Worm (Caenorhabditis elegans) whole organism, L2 larva: Measurements from ENCODE around the gene C07D10.6.

Experiments used
- C34F6.9 ChIP-seq: fragments of 150-350 bp; optimal IDR thresholded peaks from 2 replicates; lab custom pipeline; 2014; ENCODE audit warnings: missing biosample characterization, missing genetic modification characterization
- R02D3.7 ChIP-seq: fragments of 150-350 bp; optimal IDR thresholded peaks from 2 replicates; lab custom pipeline; 2014; ENCODE audit warnings: missing biosample characterization, missing genetic modification characterization
- ZK546.5 ChIP-seq: sonication (generic microtip); optimal IDR thresholded peaks from 2 replicates; lab custom pipeline; 2017; ENCODE audit warnings: missing biosample characterization, missing genetic modification characterization
- alr-1 ChIP-seq: fragments of 150-350 bp; optimal IDR thresholded peaks from 2 replicates; lab custom pipeline; 2014; ENCODE audit warnings: missing biosample characterization, missing genetic modification characterization
- aly-2 ChIP-seq: fragments of 150-350 bp; optimal IDR thresholded peaks from 2 replicates; lab custom pipeline; 2014; ENCODE audit warnings: missing biosample characterization, missing genetic modification characterization
- ama-1 ChIP-seq: fragments of 150-350 bp; optimal IDR thresholded peaks from 2 replicates; lab custom pipeline; 2018; ENCODE audit warnings: inconsistent platforms
- blmp-1 ChIP-seq: sonication (generic microtip); optimal IDR thresholded peaks from 2 replicates; lab custom pipeline; 2017; ENCODE audit warnings: missing genetic modification characterization, mild to moderate bottlenecking, missing compliant biosample characterization, antibody characterized with exemption, moderate library complexity; ENCODE audit not compliant: insufficient read depth
- ceh-16 ChIP-seq: fragments of 150-350 bp; optimal IDR thresholded peaks from 2 replicates; lab custom pipeline; 2014; ENCODE audit warnings: missing biosample characterization, missing genetic modification characterization
- ceh-82 ChIP-seq: fragments of 150-350 bp; optimal IDR thresholded peaks from 2 replicates; lab custom pipeline; 2014; ENCODE audit warnings: missing biosample characterization, missing genetic modification characterization
- crh-2 ChIP-seq: sonication (generic microtip); optimal IDR thresholded peaks from 2 replicates; lab custom pipeline; 2017; ENCODE audit warnings: missing biosample characterization, missing genetic modification characterization
- dmd-4 ChIP-seq: sonication (generic microtip); optimal IDR thresholded peaks from 2 replicates; lab custom pipeline; 2017; ENCODE audit warnings: missing biosample characterization, missing genetic modification characterization
- egl-27 ChIP-seq: sonication (generic microtip); optimal IDR thresholded peaks from 3 replicates; lab custom pipeline; 2017; ENCODE audit warnings: missing biosample characterization, missing genetic modification reagents, missing genetic modification characterization
- elt-1 ChIP-seq: fragments of 150-350 bp; optimal IDR thresholded peaks from 2 replicates; lab custom pipeline; 2014; ENCODE audit warnings: missing biosample characterization, missing genetic modification characterization
- fos-1 ChIP-seq: fragments of 150-350 bp; optimal IDR thresholded peaks from 2 replicates; lab custom pipeline; 2014; ENCODE audit warnings: missing biosample characterization, missing genetic modification characterization
- gmeb-1 ChIP-seq: fragments of 150-350 bp; optimal IDR thresholded peaks from 2 replicates; lab custom pipeline; 2014; ENCODE audit warnings: missing biosample characterization, missing genetic modification characterization
- lin-11 ChIP-seq: fragments of 150-350 bp; sonication (generic microtip); optimal IDR thresholded peaks from 2 replicates; lab custom pipeline; 2014; ENCODE audit warnings: missing biosample characterization, missing genetic modification characterization, inconsistent platforms, mixed read lengths
- lin-39 ChIP-seq: fragments of 150-350 bp; optimal IDR thresholded peaks from 2 replicates; lab custom pipeline; 2014; ENCODE audit warnings: missing biosample characterization, missing genetic modification reagents, missing genetic modification characterization
- lsy-2 ChIP-seq, 2 experiments: fragments of 150-350 bp in 1 of 2; sonication (generic microtip) in 1 of 2; optimal IDR thresholded peaks; 2 replicates each; lab custom pipeline; 2014 to 2017; ENCODE audit warnings: missing biosample characterization in 2 of 2, missing genetic modification characterization in 2 of 2
- mab-5 ChIP-seq: fragments of 150-350 bp; optimal IDR thresholded peaks from 2 replicates; lab custom pipeline; 2014; ENCODE audit warnings: missing biosample characterization, missing genetic modification characterization
- mdl-1 ChIP-seq, 2 experiments: fragments of 150-350 bp in 1 of 2; sonication (generic microtip) in 1 of 2; optimal IDR thresholded peaks; 2 replicates each; lab custom pipeline; 2017; ENCODE audit warnings: missing biosample characterization in 2 of 2, missing genetic modification characterization in 2 of 2
- nhr-12 ChIP-seq: fragments of 150-350 bp; optimal IDR thresholded peaks from 2 replicates; lab custom pipeline; 2014; ENCODE audit warnings: missing biosample characterization, missing genetic modification characterization
- nhr-129 ChIP-seq: fragments of 150-350 bp; optimal IDR thresholded peaks from 2 replicates; lab custom pipeline; 2014; ENCODE audit warnings: missing biosample characterization, missing genetic modification characterization
- nhr-21 ChIP-seq: fragments of 150-350 bp; optimal IDR thresholded peaks from 2 replicates; lab custom pipeline; 2014; ENCODE audit warnings: missing biosample characterization, missing genetic modification characterization
- nhr-23 ChIP-seq: fragments of 150-350 bp; optimal IDR thresholded peaks from 2 replicates; lab custom pipeline; 2014; ENCODE audit warnings: missing biosample characterization, missing genetic modification reagents, missing genetic modification characterization
- nhr-25 ChIP-seq: fragments of 150-350 bp; sonication (generic microtip); optimal IDR thresholded peaks from 3 replicates; lab custom pipeline; 2014; ENCODE audit warnings: missing biosample characterization, missing genetic modification characterization
- nhr-6 ChIP-seq: fragments of 150-350 bp; optimal IDR thresholded peaks from 2 replicates; lab custom pipeline; 2014; ENCODE audit warnings: missing biosample characterization, missing genetic modification characterization
- nhr-77 ChIP-seq: fragments of 150-350 bp; optimal IDR thresholded peaks from 2 replicates; lab custom pipeline; 2014; ENCODE audit warnings: missing biosample characterization, missing genetic modification characterization
- peb-1 ChIP-seq: fragments of 150-350 bp; optimal IDR thresholded peaks from 2 replicates; lab custom pipeline; 2014; ENCODE audit warnings: missing biosample characterization, missing genetic modification characterization
- sem-4 ChIP-seq: fragments of 150-350 bp; optimal IDR thresholded peaks from 2 replicates; lab custom pipeline; 2014; ENCODE audit warnings: missing biosample characterization, missing genetic modification reagents, missing genetic modification characterization
- skn-1 ChIP-seq: sonication (generic microtip); optimal IDR thresholded peaks from 2 replicates; lab custom pipeline; 2017; ENCODE audit warnings: missing biosample characterization, missing genetic modification characterization
- sma-3 ChIP-seq: sonication (generic microtip); optimal IDR thresholded peaks from 2 replicates; lab custom pipeline; 2016; ENCODE audit warnings: missing genetic modification reagents, missing genetic modification characterization, missing compliant biosample characterization
- sma-9 ChIP-seq, 2 experiments: fragments of 150-350 bp in 1 of 2; sonication (generic microtip) in 1 of 2; optimal IDR thresholded peaks; 2 replicates each; lab custom pipeline; 2014 to 2016; ENCODE audit warnings: missing genetic modification characterization in 2 of 2, mild to moderate bottlenecking in 1 of 2, missing biosample characterization in 1 of 2, missing compliant biosample characterization in 1 of 2, missing genetic modification reagents in 1 of 2, moderate library complexity in 1 of 2
- snpc-4 ChIP-seq: fragments of 150-350 bp; optimal IDR thresholded peaks from 2 replicates; lab custom pipeline; 2014; ENCODE audit warnings: missing biosample characterization, missing genetic modification characterization
- unc-39 ChIP-seq: fragments of 150-350 bp; optimal IDR thresholded peaks from 2 replicates; lab custom pipeline; 2014; ENCODE audit warnings: missing biosample characterization, missing genetic modification characterization
- unc-62 ChIP-seq: fragments of 150-350 bp; optimal IDR thresholded peaks from 2 replicates; lab custom pipeline; 2014; ENCODE audit warnings: missing biosample characterization, missing genetic modification reagents, missing genetic modification characterization
- zag-1 ChIP-seq: fragments of 150-350 bp; optimal IDR thresholded peaks from 2 replicates; lab custom pipeline; 2014; ENCODE audit warnings: missing biosample characterization, missing genetic modification characterization
- ztf-1 ChIP-seq: fragments of 200-800 bp; sonication (Bioruptor generic); conservative IDR thresholded peaks from 2 replicates; pipeline ENCODE4 v1.3.6; 2022; ENCODE audit warnings: missing genetic modification characterization, missing compliant biosample characterization
- ztf-4 ChIP-seq: fragments of 150-350 bp; optimal IDR thresholded peaks from 2 replicates; lab custom pipeline; 2014; ENCODE audit warnings: missing biosample characterization, missing genetic modification characterization

The C07D10.6 gene

ce11 chrII:7405262-7405661 is 26.1 kb downstream of the C07D10.6 start:
- TF ChIP-seq ceh-16 (tag; lab: Kevin White, UChicago) (no peak), unc-62 (no peak), ztf-1 (no peak), fos-1 (tag; lab: Kevin White, UChicago) (no peak), C34F6.9 (tag; lab: Kevin White, UChicago) (no peak), R02D3.7 (tag; lab: Kevin White, UChicago) (no peak), nhr-77 (tag; lab: Kevin White, UChicago) (no peak), sem-4 (tag; lab: Kevin White, UChicago) (peak; percentile 28), peb-1 (peak; percentile 75), ztf-4 (tag; lab: Kevin White, UChicago) (no peak), lin-39 (tag; lab: Kevin White, UChicago) (no peak), mab-5 (tag; lab: Kevin White, UChicago) (no peak), egl-27 (tag; lab: Kevin White, UChicago) (peak; percentile 45), unc-39 (tag; lab: Kevin White, UChicago) (no peak), sma-3 (GFP tag; lab: Kevin White, UChicago) (no peak), nhr-25 (peak; percentile 70), lsy-2 (tag; optimal IDR thresholded peaks at IDR 0.05; lab: Kevin White, UChicago) (no peak), mdl-1 (tag; optimal IDR thresholded peaks at IDR 0.05; lab: Kevin White, UChicago) (no peak), blmp-1 (tag; lab: Kevin White, UChicago) (peak; percentile 99), dmd-4 (tag; lab: Kevin White, UChicago) (no peak), sma-9 (GFP tag; optimal IDR thresholded peaks at IDR 0.05; lab: Kevin White, UChicago) (peak; percentile 6), sma-9 (tag; optimal IDR thresholded peaks at IDR 0.05; lab: Kevin White, UChicago) (no peak), elt-1 (tag; lab: Kevin White, UChicago) (no peak), nhr-129 (no peak), lin-11 (tag; lab: Kevin White, UChicago) (no peak), zag-1 (tag; lab: Kevin White, UChicago) (no peak), snpc-4 (tag; lab: Kevin White, UChicago) (no peak), crh-2 (tag; lab: Kevin White, UChicago) (no peak), aly-2 (no peak), nhr-12 (tag; lab: Kevin White, UChicago) (no peak), nhr-23 (tag; lab: Kevin White, UChicago) (no peak), ZK546.5 (tag; lab: Kevin White, UChicago) (no peak), ceh-82 (tag; lab: Kevin White, UChicago) (no peak), alr-1 (tag; lab: Kevin White, UChicago) (no peak), nhr-21 (tag; lab: Kevin White, UChicago) (no peak), gmeb-1 (tag; lab: Kevin White, UChicago) (no peak)

DNA sequence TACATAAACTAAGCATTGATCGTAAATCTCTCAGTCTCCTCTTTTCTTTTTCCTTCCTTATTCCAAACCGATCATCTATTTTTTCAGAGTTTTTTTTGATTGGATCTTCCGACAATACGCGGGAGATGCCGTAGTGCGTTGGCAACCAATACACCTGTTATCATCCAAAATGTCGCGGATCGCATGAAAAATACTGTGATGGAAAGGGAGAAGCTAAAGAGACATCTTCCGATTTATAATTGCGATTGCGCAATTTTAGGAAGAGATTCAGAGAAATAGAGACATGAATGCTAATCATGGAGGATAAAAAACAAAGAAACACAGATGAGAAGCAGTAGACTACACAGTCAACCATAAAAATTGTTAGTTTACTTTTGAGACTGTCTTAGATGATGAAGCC is 27.3 kb downstream of the C07D10.6 start:
- TF ChIP-seq peb-1, result peak; percentile 60
- TF ChIP-seq lsy-2 (tag; optimal IDR thresholded peaks at IDR 0.05; lab: Kevin White, UChicago), result no peak
- TF ChIP-seq R02D3.7 (tag; lab: Kevin White, UChicago), result no peak

DNA sequence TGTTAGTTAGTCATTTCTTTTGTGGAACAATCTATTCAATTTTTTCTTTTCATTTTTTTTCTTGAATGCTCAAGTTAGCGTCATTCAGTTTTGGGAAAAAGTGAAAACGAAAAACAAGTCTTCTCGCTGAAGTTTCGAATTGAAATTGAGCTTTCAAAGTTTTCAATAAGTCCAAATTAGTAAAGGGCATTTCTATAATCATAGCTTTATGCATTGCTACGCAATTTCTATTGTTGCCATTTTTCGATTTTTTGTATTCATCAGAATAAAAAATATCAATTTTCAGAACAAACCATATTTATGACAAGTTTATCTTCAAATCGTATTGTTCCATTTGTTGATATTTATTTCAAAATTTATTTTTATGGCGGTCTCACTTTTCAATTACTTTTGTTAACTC is 29.1 kb downstream of the C07D10.6 start, which contains the start of gene srd-55:
TSS of gene srd-55 (plus strand) at position 301 of the 400 bp plus-strand sequence.
- TF ChIP-seq fos-1 (tag; lab: Kevin White, UChicago) (no peak), alr-1 (tag; lab: Kevin White, UChicago) (no peak), nhr-23 (tag; lab: Kevin White, UChicago) (no peak), ceh-16 (tag; lab: Kevin White, UChicago) (no peak), lsy-2 (tag; optimal IDR thresholded peaks at IDR 0.05; lab: Kevin White, UChicago) (no peak), sma-3 (GFP tag; lab: Kevin White, UChicago) (no peak), elt-1 (tag; lab: Kevin White, UChicago) (no peak), nhr-6 (tag; lab: Kevin White, UChicago) (no peak), ama-1 (lab: Kevin White, UChicago) (no peak), aly-2 (no peak), unc-62 (no peak), ZK546.5 (tag; lab: Kevin White, UChicago) (no peak), skn-1 (tag; lab: Kevin White, UChicago) (no peak), ztf-1 (no peak)
